Worm (Caenorhabditis elegans): ENCODE measurements around the gene F47B8.1.

- no peak for TF ChIP-seq pha-4 (tag; optimal IDR thresholded peaks at IDR 0.05)
- no peak for TF ChIP-seq rec-8 (tag; optimal IDR thresholded peaks at IDR 0.05)
- TF ChIP-seq lin-35 (GFP tag; optimal IDR thresholded peaks at IDR 0.05), result no peak
- no peak for TF ChIP-seq attf-3 (GFP tag; conservative IDR thresholded peaks at IDR 0.05)
- no peak for TF ChIP-seq efl-1 (GFP tag; optimal IDR thresholded peaks at IDR 0.05)
- TF ChIP-seq hmg-20 (GFP tag; IDR thresholded peaks at IDR 0.05), result no peak
- no peak for TF ChIP-seq madf-3 (GFP tag; IDR thresholded peaks at IDR 0.05)
- TF ChIP-seq attf-5 (GFP tag; optimal IDR thresholded peaks at IDR 0.05), result no peak
These were observed 1.4 kb downstream of the F47B8.1 start, which contains the start of gene F14D7.8 for ce11 chrV:14312695-14313094.

Data from whole organism, young adult.